Fruit fly (Drosophila melanogaster): ENCODE data around the gene CG17036.

DNA sequence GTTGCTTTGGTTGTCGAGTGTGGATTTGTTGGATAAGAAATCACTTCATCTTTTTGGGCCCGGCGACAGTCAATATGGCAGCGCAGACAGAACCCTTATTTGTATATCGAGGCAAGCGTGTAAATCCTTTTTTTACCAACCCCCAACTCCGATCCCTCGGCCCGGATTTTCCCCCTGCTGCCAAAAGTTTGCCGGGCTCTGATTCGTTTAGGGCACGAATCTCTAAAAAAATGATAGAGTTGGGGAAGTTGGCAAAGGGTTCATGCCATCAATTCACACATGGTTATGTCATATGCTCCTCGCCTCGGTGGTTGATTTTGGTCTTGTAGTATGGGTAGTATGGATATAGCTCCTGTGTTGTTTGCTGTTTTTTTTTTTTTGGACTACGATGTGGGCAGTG, 13.7 kb downstream of the CG17036 start:
- TF ChIP-seq svp (GFP tag) (no peak), dsx (GFP tag; optimal IDR thresholded peaks at IDR 0.05; ENCODE audit: poor library complexity, severe bottlenecking) (no peak), Eip93F (GFP tag; optimal IDR thresholded peaks at IDR 0.05) (no peak)

All from whole organism, prepupa.